Worm (Caenorhabditis elegans) whole organism, L3 larva: ENCODE data around the gene ZC168.2.

ENCODE experiments used
- aly-2 ChIP-seq: fragments of 150-350 bp; optimal IDR thresholded peaks from 2 replicates; lab custom pipeline; 2014; ENCODE audit warnings: missing biosample characterization, missing genetic modification characterization
- ama-1 ChIP-seq: fragments of 150-350 bp; optimal IDR thresholded peaks from 2 replicates; lab custom pipeline; 2018
- elt-2 ChIP-seq: sonication (generic microtip); optimal IDR thresholded peaks from 2 replicates; lab custom pipeline; 2016; ENCODE audit warnings: missing genetic modification reagents, mild to moderate bottlenecking, missing genetic modification characterization, missing compliant biosample characterization
- fkh-10 ChIP-seq: sonication (generic microtip); optimal IDR thresholded peaks from 2 replicates; lab custom pipeline; 2017; ENCODE audit warnings: missing biosample characterization, missing genetic modification reagents, missing genetic modification characterization
- jun-1 ChIP-seq: fragments of 150-350 bp; optimal IDR thresholded peaks from 2 replicates; lab custom pipeline; 2014; ENCODE audit warnings: missing biosample characterization, missing genetic modification reagents, missing genetic modification characterization
- lin-39 ChIP-seq: fragments of 150-350 bp; optimal IDR thresholded peaks from 2 replicates; lab custom pipeline; 2018; ENCODE audit warnings: missing biosample characterization, missing genetic modification reagents, missing genetic modification characterization
- mdl-1 ChIP-seq: fragments of 150-350 bp; optimal IDR thresholded peaks from 2 replicates; lab custom pipeline; 2014; ENCODE audit warnings: missing biosample characterization, missing genetic modification characterization
- nhr-23 ChIP-seq: fragments of 150-350 bp; optimal IDR thresholded peaks from 2 replicates; lab custom pipeline; 2014; ENCODE audit warnings: missing biosample characterization, missing genetic modification reagents, missing genetic modification characterization
- nhr-237 ChIP-seq: fragments of 150-350 bp; optimal IDR thresholded peaks from 2 replicates; lab custom pipeline; 2014; ENCODE audit warnings: missing biosample characterization, missing genetic modification characterization
- nhr-25 ChIP-seq: sonication (generic microtip); optimal IDR thresholded peaks from 2 replicates; lab custom pipeline; 2017; ENCODE audit warnings: missing biosample characterization, missing genetic modification characterization
- nhr-28 ChIP-seq: fragments of 150-350 bp; optimal IDR thresholded peaks from 2 replicates; lab custom pipeline; 2014; ENCODE audit warnings: missing biosample characterization, missing genetic modification characterization
- nhr-76 ChIP-seq: fragments of 150-350 bp; sonication (generic microtip); optimal IDR thresholded peaks from 5 replicates; lab custom pipeline; 2014; ENCODE audit warnings: missing biosample characterization, missing genetic modification characterization
- skn-1 ChIP-seq: fragments of 150-350 bp; optimal IDR thresholded peaks from 2 replicates; lab custom pipeline; 2014; ENCODE audit warnings: missing biosample characterization, missing genetic modification characterization

ce11 chrIV:10765053-10765452 lies 37.2 kb downstream of the ZC168.2 start, which contains the start of gene T25B9.12:
- TF ChIP-seq nhr-76 (tag; lab: Kevin White, UChicago): no peak
- TF ChIP-seq fkh-10 (GFP tag; lab: Kevin White, UChicago): no peak
- TF ChIP-seq nhr-28 (tag; lab: Kevin White, UChicago): no peak
- TF ChIP-seq mdl-1 (tag; lab: Kevin White, UChicago): no peak
- TF ChIP-seq nhr-23: no peak
- TF ChIP-seq lin-39: no peak
- TF ChIP-seq aly-2: no peak
- TF ChIP-seq jun-1 (tag; lab: Kevin White, UChicago): no peak
- TF ChIP-seq skn-1 (tag; lab: Kevin White, UChicago): no peak
- TF ChIP-seq elt-2 (tag; lab: Kevin White, UChicago): no peak
- TF ChIP-seq nhr-25 (tag; lab: Kevin White, UChicago): no peak
- TF ChIP-seq nhr-237 (tag; lab: Kevin White, UChicago): no peak
- no peak for TF ChIP-seq ama-1 (lab: Kevin White, UChicago)
